Worm (Caenorhabditis elegans) whole organism, midembryonic: ENCODE results near the gene Y62H9A.3.

Source experiments
- T22C8.4 ChIP-seq: fragments of 200-800 bp; sonication (Bioruptor generic); IDR thresholded peaks from 2 replicates; pipeline ENCODE4 v1.3.6; 2022; ENCODE audit warnings: missing genetic modification characterization, missing compliant biosample characterization
- cog-1 ChIP-seq: sonication (generic microtip); optimal IDR thresholded peaks from 2 replicates; lab custom pipeline; 2016; ENCODE audit warnings: missing genetic modification characterization, missing compliant biosample characterization
- flt-1 ChIP-seq: fragments of 200-800 bp; sonication (Bioruptor generic); IDR thresholded peaks from 2 replicates; pipeline ENCODE4 v1.3.6; 2022; ENCODE audit warnings: missing genetic modification characterization, missing compliant biosample characterization
- klf-2 ChIP-seq: fragments of 200-800 bp; sonication (Bioruptor generic); conservative IDR thresholded peaks from 2 replicates; pipeline ENCODE4 v1.3.6; 2022; ENCODE audit warnings: missing genetic modification reagents, missing genetic modification characterization, missing compliant biosample characterization
- med-1 ChIP-seq: sonication (generic microtip); optimal IDR thresholded peaks from 2 replicates; lab custom pipeline; 2017; ENCODE audit warnings: missing genetic modification characterization, mild to moderate bottlenecking, missing compliant biosample characterization, antibody characterized with exemption, missing genetic modification reagents; ENCODE audit not compliant: insufficient read depth
- ref-1 ChIP-seq: fragments of 200-800 bp; sonication (Bioruptor generic); conservative IDR thresholded peaks from 2 replicates; pipeline ENCODE4 v1.3.6; 2022; ENCODE audit warnings: missing genetic modification reagents, missing genetic modification characterization, missing compliant biosample characterization
- tab-1 ChIP-seq: fragments of 200-800 bp; sonication (Bioruptor generic); IDR thresholded peaks from 2 replicates; pipeline ENCODE4 v1.3.6; 2022; ENCODE audit warnings: missing genetic modification characterization, missing compliant biosample characterization
- ztf-23 ChIP-seq: fragments of 200-800 bp; sonication (Bioruptor generic); IDR thresholded peaks from 2 replicates; pipeline ENCODE4 v1.3.6; 2022; ENCODE audit warnings: missing genetic modification reagents, missing genetic modification characterization, missing compliant biosample characterization
- ztf-29 ChIP-seq: fragments of 200-800 bp; sonication (Bioruptor generic); IDR thresholded peaks from 2 replicates; pipeline ENCODE4 v1.3.6; 2022; ENCODE audit warnings: missing genetic modification reagents, missing genetic modification characterization, missing compliant biosample characterization

Y62H9A.3 gene

DNA sequence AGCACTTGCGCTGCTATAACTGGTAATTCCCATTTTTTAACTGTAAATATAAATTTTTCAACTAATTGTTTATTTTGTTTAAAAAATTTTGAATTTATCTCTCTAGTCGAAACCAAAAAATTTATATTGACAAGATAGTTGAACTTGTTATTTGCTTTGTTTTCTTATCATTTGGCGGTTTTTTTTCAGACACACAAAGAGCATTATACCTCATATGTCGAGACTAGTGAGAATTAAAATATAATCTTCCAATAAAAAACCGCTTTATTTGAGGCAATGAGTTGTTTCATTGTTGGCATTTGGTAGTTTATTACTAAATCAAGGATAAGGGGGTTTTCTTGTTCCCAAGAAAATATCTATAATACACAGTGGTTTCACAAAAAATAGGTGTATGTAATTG is 28.5 kb upstream of the Y62H9A.3 start:
- TF ChIP-seq ref-1 (GFP tag; lab: Robert Waterston, UW) (no peak), ztf-29 (GFP tag; lab: Robert Waterston, UW) (no peak), tab-1 (no peak), ztf-23 (GFP tag; lab: Robert Waterston, UW) (no peak), flt-1 (GFP tag; lab: Robert Waterston, UW) (no peak), med-1 (GFP tag; lab: Kevin White, UChicago) (no peak), cog-1 (tag; lab: Kevin White, UChicago) (no peak), klf-2 (GFP tag; lab: Robert Waterston, UW) (no peak), T22C8.4 (no peak)

DNA sequence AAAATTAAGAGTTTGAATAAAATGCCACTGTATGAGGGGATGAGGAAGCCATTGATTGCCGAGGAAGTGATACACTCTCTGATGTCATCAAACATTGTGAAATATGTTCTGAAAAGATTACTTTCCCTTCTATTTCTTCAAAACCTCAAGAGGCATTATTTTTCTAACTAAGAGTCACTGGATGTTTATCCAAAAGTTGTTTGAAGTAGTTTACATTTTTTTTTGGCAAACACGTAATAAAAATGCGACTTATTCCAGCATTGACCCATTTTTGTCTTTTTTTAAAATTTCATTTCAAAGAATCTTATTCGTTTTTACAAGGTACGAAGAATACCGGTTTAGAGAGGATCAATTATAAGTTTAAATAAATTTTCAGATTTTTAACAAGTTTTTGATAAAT is 27.5 kb upstream of the Y62H9A.3 start, which contains the start of gene Y62H9A.11:
Y62H9A.11 (minus strand) TSS at position 101 of the 400 bp plus-strand sequence.
- TF ChIP-seq cog-1 (tag; lab: Kevin White, UChicago): no peak
- TF ChIP-seq tab-1: no peak
- no peak for TF ChIP-seq med-1 (GFP tag; lab: Kevin White, UChicago)
- TF ChIP-seq ref-1 (GFP tag; lab: Robert Waterston, UW): no peak
- TF ChIP-seq flt-1 (GFP tag; lab: Robert Waterston, UW): no peak
- TF ChIP-seq klf-2 (GFP tag; lab: Robert Waterston, UW): no peak
- no peak for TF ChIP-seq ztf-29 (GFP tag; lab: Robert Waterston, UW)
- TF ChIP-seq ztf-23 (GFP tag; lab: Robert Waterston, UW): no peak
- no peak for TF ChIP-seq T22C8.4

DNA sequence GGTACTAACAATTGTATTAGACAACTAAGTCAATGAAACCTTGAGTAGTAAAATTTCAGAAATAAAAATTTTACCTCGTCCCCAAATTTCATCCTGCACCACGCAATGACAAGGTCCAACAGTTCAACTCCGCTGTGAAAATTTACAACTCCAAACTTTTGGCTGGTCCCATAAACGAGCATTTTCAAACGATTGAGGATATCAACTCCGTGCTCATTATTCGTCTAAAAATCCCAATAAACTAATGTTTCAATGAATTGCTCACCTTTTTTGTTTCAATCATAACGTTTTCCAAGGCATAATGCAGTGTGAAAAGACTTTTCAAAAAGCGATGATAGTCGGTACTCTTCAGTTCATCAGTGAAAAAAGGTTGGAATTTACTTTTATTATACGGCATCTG is 26.9 kb upstream of the Y62H9A.3 start:
- TF ChIP-seq cog-1 (tag; lab: Kevin White, UChicago) (no peak), ztf-23 (GFP tag; lab: Robert Waterston, UW) (no peak)

DNA sequence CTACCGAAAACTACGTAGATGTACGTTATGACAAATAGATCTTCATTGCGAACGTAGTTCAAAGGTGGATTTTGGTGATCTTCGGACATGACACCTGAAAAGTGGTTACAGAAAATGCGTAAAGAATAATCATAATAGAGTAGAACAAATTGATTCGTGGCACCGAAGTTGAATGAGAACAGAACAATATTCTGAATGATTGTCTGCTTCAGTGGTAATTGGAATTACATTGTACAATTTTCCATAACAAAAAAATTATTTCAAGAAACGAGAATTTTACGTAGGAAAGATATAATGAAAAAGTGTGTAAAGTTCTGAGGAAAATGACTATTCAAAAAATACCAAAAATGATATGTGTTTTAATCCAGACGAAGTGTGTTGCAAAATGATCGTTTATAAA is 22.9 kb upstream of the Y62H9A.3 start, which contains the start of gene Y62H9A.10:
Y62H9A.10 (minus strand) TSS at position 101 of the 400 bp plus-strand sequence.
- no peak for TF ChIP-seq ztf-29 (GFP tag; lab: Robert Waterston, UW)
- no peak for TF ChIP-seq tab-1
- no peak for TF ChIP-seq T22C8.4
- no peak for TF ChIP-seq ztf-23 (GFP tag; lab: Robert Waterston, UW)
- TF ChIP-seq cog-1 (tag; lab: Kevin White, UChicago): no peak
- no peak for TF ChIP-seq med-1 (GFP tag; lab: Kevin White, UChicago)

DNA sequence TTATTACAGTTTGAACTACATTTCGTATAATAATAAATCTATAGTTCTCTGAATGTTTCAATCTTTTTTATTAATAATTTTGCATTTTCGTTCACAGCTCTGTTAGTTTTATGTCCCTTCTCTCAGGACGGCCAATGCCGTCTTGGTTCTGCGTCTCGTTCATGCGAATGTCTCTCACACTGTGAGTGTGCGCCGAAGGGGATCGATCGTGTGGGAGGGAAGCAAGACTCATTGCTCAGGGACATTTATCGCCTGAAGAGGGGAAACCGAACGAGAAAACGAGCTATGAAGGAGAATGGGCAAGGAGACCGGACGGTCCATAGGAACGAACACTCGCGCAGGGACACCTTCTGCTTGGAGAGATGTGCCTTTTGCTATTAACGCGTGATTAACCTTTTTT is 19.3 kb upstream of the Y62H9A.3 start:
- no peak for TF ChIP-seq ztf-23 (GFP tag; lab: Robert Waterston, UW)
- TF ChIP-seq med-1 (GFP tag; lab: Kevin White, UChicago): no peak
- TF ChIP-seq flt-1 (GFP tag; lab: Robert Waterston, UW): no peak
- TF ChIP-seq ztf-29 (GFP tag; lab: Robert Waterston, UW): no peak
- no peak for TF ChIP-seq tab-1
- TF ChIP-seq cog-1 (tag; lab: Kevin White, UChicago): no peak
- no peak for TF ChIP-seq klf-2 (GFP tag; lab: Robert Waterston, UW)

DNA sequence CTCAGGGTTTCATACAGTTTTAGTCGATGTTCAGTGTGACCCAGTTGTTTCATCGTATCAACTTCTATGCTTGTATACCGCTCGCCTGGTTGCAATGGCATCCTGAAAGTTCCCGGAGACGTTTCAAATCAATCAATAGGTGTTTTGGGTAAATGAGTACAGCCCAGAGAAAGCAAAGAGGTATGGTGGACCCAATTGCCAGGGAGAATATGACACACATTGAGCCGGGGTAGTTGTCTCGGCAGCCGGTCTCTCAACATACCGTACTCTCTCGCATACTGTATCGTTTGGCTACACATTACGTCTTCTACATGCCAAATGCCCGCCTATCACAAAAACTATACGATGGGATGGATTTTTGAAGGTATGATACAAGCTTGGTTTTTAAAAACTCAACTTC is 18.3 kb upstream of the Y62H9A.3 start, which contains the start of gene Y62H9A.9:
Y62H9A.9 (minus strand) TSS at position 101 of the 400 bp plus-strand sequence.
- no peak for TF ChIP-seq T22C8.4
- TF ChIP-seq flt-1 (GFP tag; lab: Robert Waterston, UW): no peak
- no peak for TF ChIP-seq med-1 (GFP tag; lab: Kevin White, UChicago)
- TF ChIP-seq ref-1 (GFP tag; lab: Robert Waterston, UW): no peak
- TF ChIP-seq cog-1 (tag; lab: Kevin White, UChicago): no peak
- TF ChIP-seq tab-1: no peak
- TF ChIP-seq ztf-29 (GFP tag; lab: Robert Waterston, UW): no peak
- no peak for TF ChIP-seq klf-2 (GFP tag; lab: Robert Waterston, UW)
- TF ChIP-seq ztf-23 (GFP tag; lab: Robert Waterston, UW): no peak

DNA sequence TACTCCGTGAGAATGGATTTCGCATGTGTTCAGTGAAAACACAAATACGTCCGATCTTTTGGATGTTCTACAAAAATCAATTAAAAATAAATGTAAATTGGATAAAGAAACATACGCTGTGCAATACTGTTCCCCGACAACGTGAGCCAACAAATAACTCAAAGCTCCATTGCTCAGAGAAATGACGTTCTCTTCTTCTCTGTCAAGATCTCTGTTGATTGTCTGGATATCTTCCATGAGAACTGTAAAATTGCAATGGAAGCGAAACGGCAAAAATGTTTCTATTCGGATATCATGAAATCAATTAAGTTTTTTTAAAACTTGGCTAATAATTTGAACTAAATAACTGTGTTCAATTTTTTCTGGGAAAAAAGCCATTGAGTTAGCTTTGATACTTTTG is 16.9 kb upstream of the Y62H9A.3 start:
- TF ChIP-seq T22C8.4: no peak
- TF ChIP-seq med-1 (GFP tag; lab: Kevin White, UChicago): no peak
- no peak for TF ChIP-seq tab-1
- TF ChIP-seq ztf-29 (GFP tag; lab: Robert Waterston, UW): no peak
- TF ChIP-seq flt-1 (GFP tag; lab: Robert Waterston, UW): no peak
- no peak for TF ChIP-seq klf-2 (GFP tag; lab: Robert Waterston, UW)
- no peak for TF ChIP-seq ztf-23 (GFP tag; lab: Robert Waterston, UW)
- TF ChIP-seq ref-1 (GFP tag; lab: Robert Waterston, UW): no peak
- TF ChIP-seq cog-1 (tag; lab: Kevin White, UChicago): no peak

DNA sequence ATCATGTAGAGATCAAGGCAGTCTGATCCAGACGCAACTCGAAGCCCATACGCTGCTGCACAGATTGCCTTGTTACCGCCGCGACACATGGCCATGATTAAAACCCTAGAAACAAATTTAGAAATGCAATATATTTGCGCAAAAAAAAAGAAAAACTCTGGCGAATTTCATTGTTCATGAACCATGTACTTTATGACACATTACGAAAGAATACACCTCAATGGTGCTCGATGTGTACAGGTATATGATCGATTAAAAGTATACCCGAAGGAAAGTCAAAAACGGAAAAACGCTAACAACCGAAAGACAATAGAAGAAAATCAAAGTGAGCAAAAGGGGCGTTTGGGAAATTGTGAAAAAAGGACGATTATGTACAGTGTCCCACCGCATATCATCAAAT is 12.6 kb upstream of the Y62H9A.3 start, which contains the start of gene Y62H9A.8:
Y62H9A.8 (minus strand) TSS at position 101 of the 400 bp plus-strand sequence.
- TF ChIP-seq ztf-29 (GFP tag; lab: Robert Waterston, UW) (no peak), T22C8.4 (no peak), klf-2 (GFP tag; lab: Robert Waterston, UW) (no peak), med-1 (GFP tag; lab: Kevin White, UChicago) (no peak), ref-1 (GFP tag; lab: Robert Waterston, UW) (no peak), ztf-23 (GFP tag; lab: Robert Waterston, UW) (no peak), flt-1 (GFP tag; lab: Robert Waterston, UW) (no peak), tab-1 (no peak), cog-1 (tag; lab: Kevin White, UChicago) (no peak)

DNA sequence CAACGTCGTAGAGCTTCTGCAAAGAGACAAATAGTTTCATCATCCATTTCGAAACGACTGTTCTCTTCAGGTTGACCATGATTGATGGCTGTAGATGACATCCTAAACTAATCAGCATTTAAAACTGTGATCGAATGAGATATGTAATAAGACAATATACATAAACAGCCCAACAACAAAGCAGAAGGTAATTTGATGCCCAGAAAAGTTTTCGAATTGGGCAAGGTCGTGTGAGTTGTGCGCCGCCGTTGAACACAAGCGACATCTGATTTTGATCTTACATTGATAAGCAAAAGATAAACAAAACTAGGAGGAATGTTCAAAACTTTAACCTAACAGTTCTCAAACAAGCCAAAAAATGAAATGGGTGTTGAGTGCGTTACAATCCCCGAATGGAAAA is 5.8 kb upstream of the Y62H9A.3 start, which contains the start of gene Y62H9A.7:
Y62H9A.7 (minus strand) TSS at position 101 of the 400 bp plus-strand sequence.
- no peak for TF ChIP-seq ztf-23 (GFP tag; lab: Robert Waterston, UW)
- TF ChIP-seq ztf-29 (GFP tag; lab: Robert Waterston, UW): no peak
- no peak for TF ChIP-seq T22C8.4
- no peak for TF ChIP-seq tab-1
- no peak for TF ChIP-seq cog-1 (tag; lab: Kevin White, UChicago)
- TF ChIP-seq ref-1 (GFP tag; lab: Robert Waterston, UW): no peak
- no peak for TF ChIP-seq klf-2 (GFP tag; lab: Robert Waterston, UW)
- no peak for TF ChIP-seq med-1 (GFP tag; lab: Kevin White, UChicago)
- TF ChIP-seq flt-1 (GFP tag; lab: Robert Waterston, UW): no peak
